Worm (Caenorhabditis elegans): ENCODE data around the gene C13F10.6.

Gene C13F10.6

DNA sequence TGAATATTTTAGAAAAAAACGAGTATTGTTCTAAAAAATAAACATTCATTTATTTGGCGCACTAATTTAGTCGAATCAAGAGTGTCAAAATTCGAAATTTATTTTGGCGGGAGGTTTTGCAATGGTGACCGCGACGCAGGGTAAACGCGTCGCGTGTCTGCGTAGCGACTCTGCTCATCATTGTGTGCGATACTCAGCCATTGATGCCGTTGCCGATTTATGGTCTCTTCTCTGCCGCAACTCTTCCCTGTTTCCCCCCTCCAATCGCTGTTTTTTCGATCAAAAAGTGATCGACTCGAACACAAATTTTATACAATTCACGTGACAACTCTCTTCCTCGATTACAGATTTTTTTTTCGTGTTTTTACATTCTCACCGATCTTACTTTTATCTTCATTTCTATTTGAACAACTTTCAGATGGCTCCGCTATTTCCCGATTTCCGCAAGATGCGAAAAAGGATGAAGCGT lies 24.3 kb downstream of the C13F10.6 start, which contains the start of gene F09G2.2:
Gene F09G2.2, plus strand, starts transcription at position 419 of the 469 bp plus-strand sequence.
- TF ChIP-seq tab-1 (GFP tag; IDR thresholded peaks at IDR 0.05) = no peak
- TF ChIP-seq ref-1 (GFP tag; conservative IDR thresholded peaks at IDR 0.05) = no peak
- no peak for TF ChIP-seq klf-2 (GFP tag; conservative IDR thresholded peaks at IDR 0.05)
- TF ChIP-seq flt-1 (GFP tag; IDR thresholded peaks at IDR 0.05) = peak; percentile 72
- no peak for TF ChIP-seq ztf-29 (GFP tag; IDR thresholded peaks at IDR 0.05)
- TF ChIP-seq ztf-23 (GFP tag; IDR thresholded peaks at IDR 0.05) = no peak
- no peak for TF ChIP-seq med-1 (GFP tag; optimal IDR thresholded peaks at IDR 0.05; ENCODE audit: insufficient read depth)
- TF ChIP-seq cog-1 (tag; optimal IDR thresholded peaks at IDR 0.05) = peak; percentile 43
- TF ChIP-seq T22C8.4 (GFP tag; IDR thresholded peaks at IDR 0.05) = no peak

DNA sequence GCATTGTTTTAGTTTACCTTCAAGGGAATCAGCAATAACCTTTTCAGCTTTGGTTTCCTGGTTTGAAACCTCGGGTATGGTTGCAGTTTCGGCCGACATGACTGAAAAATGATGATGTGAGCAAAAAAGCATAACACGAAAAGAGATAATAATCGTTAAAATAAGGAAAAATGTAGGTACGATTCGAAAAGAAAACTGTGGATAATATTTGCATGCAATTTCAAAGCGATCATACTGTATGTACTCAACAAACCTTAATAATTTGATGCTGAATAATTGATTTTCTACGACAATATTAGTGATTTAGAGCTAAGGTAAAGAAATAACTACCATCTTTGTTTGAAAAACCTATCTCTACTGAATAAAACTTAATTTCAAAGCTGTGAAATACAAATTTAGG lies 24.8 kb downstream of the C13F10.6 start, which contains the start of gene attf-2:
Gene attf-2, minus strand, starts transcription at position 101 of the 400 bp plus-strand sequence.
- TF ChIP-seq med-1 (GFP tag; optimal IDR thresholded peaks at IDR 0.05; ENCODE audit: insufficient read depth) (no peak), T22C8.4 (GFP tag; IDR thresholded peaks at IDR 0.05) (no peak), klf-2 (GFP tag; conservative IDR thresholded peaks at IDR 0.05) (no peak), cog-1 (tag; optimal IDR thresholded peaks at IDR 0.05) (no peak), ref-1 (GFP tag; conservative IDR thresholded peaks at IDR 0.05) (no peak), flt-1 (GFP tag; IDR thresholded peaks at IDR 0.05) (no peak), ztf-29 (GFP tag; IDR thresholded peaks at IDR 0.05) (no peak), tab-1 (GFP tag; IDR thresholded peaks at IDR 0.05) (no peak), ztf-23 (GFP tag; IDR thresholded peaks at IDR 0.05) (no peak)

DNA sequence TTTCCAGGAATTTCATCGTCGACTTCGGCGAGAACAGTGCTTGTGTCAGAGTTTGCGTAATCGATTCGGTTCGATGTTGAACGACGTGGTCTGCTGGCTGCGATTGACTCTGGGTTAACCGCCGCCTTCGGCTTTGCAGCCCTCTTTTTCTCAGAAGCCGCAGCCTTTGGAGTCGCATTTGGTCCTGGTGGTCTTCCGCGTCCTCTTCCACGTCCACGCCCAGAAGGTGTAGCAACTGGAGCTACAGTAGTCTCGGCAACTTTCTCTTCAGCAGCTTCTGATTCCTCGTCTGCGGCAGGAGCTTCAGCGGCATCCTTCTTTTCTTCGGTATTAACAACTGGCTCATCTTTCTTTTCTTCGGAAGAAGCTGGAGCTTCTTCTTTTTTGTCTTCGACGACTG lies 26.0 kb downstream of the C13F10.6 start:
- TF ChIP-seq med-1 (GFP tag; optimal IDR thresholded peaks at IDR 0.05; ENCODE audit: insufficient read depth) = no peak

DNA sequence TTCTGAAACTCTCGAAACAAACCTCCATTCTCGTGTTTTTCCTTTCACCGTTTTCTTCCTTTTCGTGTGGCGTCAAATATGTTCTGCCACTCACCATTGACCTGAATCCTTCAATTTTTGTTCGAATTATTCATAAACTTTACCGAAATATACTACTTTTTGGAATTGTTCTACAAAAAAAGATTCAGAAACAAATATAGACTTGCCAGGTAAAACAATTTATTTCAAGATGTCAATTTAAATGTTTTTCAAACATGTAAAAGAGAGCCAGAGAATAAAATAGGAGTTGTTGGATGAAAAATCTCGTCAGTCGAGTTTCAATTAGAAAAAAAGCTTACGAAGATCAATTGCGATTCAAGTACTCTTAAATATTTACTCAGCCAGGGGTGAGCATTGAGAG lies 27.3 kb downstream of the C13F10.6 start, which contains the start of gene F09G2.8:
Gene F09G2.8, minus strand, starts transcription at position 101 of the 400 bp plus-strand sequence.
- TF ChIP-seq ztf-23 (GFP tag; IDR thresholded peaks at IDR 0.05) = no peak
- no peak for TF ChIP-seq med-1 (GFP tag; optimal IDR thresholded peaks at IDR 0.05; ENCODE audit: insufficient read depth)
- TF ChIP-seq flt-1 (GFP tag; IDR thresholded peaks at IDR 0.05) = no peak
- TF ChIP-seq cog-1 (tag; optimal IDR thresholded peaks at IDR 0.05) = no peak
- no peak for TF ChIP-seq ref-1 (GFP tag; conservative IDR thresholded peaks at IDR 0.05)
- no peak for TF ChIP-seq klf-2 (GFP tag; conservative IDR thresholded peaks at IDR 0.05)
- TF ChIP-seq T22C8.4 (GFP tag; IDR thresholded peaks at IDR 0.05) = no peak
- TF ChIP-seq tab-1 (GFP tag; IDR thresholded peaks at IDR 0.05) = no peak
- TF ChIP-seq ztf-29 (GFP tag; IDR thresholded peaks at IDR 0.05) = no peak

DNA sequence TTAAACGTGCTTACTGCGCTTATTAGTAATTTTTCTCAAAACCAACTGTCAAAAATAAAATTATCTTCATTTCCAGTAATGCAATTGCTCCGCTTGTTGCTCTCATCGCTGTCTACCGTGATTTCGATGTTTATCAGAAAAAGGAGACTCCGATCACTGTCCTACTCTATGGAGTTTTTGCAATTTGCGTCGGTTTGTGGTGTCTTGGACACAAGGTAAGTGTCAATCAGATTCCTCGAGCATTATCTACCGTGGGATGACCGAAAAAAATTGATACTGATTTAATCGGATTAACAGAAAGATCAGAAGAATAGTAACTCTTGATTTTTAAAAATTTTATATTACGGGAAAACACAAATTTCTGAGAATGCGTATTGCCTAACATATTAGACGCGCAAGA lies 33.5 kb downstream of the C13F10.6 start:
- TF ChIP-seq klf-2 (GFP tag; conservative IDR thresholded peaks at IDR 0.05) = no peak
- no peak for TF ChIP-seq cog-1 (tag; optimal IDR thresholded peaks at IDR 0.05)
- TF ChIP-seq flt-1 (GFP tag; IDR thresholded peaks at IDR 0.05) = no peak
- no peak for TF ChIP-seq ztf-23 (GFP tag; IDR thresholded peaks at IDR 0.05)
- TF ChIP-seq med-1 (GFP tag; optimal IDR thresholded peaks at IDR 0.05; ENCODE audit: insufficient read depth) = no peak
- TF ChIP-seq T22C8.4 (GFP tag; IDR thresholded peaks at IDR 0.05) = no peak
- TF ChIP-seq ref-1 (GFP tag; conservative IDR thresholded peaks at IDR 0.05) = no peak
- no peak for TF ChIP-seq ztf-29 (GFP tag; IDR thresholded peaks at IDR 0.05)
- no peak for TF ChIP-seq tab-1 (GFP tag; IDR thresholded peaks at IDR 0.05)

DNA sequence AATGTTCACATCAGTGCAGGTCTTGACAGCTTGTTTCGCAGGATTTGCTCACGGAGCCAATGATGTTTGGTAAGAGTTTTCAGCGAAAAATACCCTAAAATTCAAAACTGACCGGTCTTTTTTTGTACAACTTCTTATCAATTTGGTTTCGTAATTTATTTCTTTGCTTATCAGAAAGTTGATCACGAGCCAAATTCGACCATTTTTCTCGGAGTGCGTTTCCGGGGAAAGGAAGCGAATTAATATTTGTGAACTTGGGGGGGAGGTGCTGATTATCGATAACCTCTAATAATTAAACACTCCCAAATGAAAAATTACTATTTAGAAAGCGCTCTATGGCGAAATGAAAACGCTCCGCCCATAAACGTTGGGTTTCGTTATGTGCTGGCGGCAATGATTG lies 34.2 kb downstream of the C13F10.6 start:
- TF ChIP-seq klf-2 (GFP tag; conservative IDR thresholded peaks at IDR 0.05) (no peak), med-1 (GFP tag; optimal IDR thresholded peaks at IDR 0.05; ENCODE audit: insufficient read depth) (no peak), cog-1 (tag; optimal IDR thresholded peaks at IDR 0.05) (no peak), T22C8.4 (GFP tag; IDR thresholded peaks at IDR 0.05) (no peak), tab-1 (GFP tag; IDR thresholded peaks at IDR 0.05) (no peak), flt-1 (GFP tag; IDR thresholded peaks at IDR 0.05) (no peak), ztf-23 (GFP tag; IDR thresholded peaks at IDR 0.05) (no peak), ztf-29 (GFP tag; IDR thresholded peaks at IDR 0.05) (no peak), ref-1 (GFP tag; conservative IDR thresholded peaks at IDR 0.05) (no peak)

DNA sequence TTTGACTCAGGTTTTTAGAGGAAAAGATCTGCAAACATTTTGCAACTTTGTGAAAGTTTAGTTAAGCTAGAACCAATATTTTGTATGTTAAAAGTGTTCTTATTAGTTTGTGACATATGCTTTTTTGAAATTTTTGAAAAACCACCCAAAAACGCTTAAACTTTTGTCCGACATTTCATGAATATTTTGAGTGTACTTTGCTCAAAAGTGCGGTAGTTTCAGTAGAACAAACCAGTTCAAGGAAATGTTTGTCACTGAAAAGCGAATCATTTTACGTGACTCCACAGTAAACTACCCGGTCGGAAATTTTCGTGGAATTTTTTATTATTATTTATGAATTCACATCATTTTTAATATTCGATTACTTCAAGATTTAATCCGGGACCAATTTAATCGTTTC lies 36.3 kb downstream of the C13F10.6 start, which contains the start of gene pitr-5:
Gene pitr-5, plus strand, starts transcription at position 301 of the 400 bp plus-strand sequence.
- TF ChIP-seq T22C8.4 (GFP tag; IDR thresholded peaks at IDR 0.05) = no peak
- TF ChIP-seq ztf-23 (GFP tag; IDR thresholded peaks at IDR 0.05) = no peak
- no peak for TF ChIP-seq cog-1 (tag; optimal IDR thresholded peaks at IDR 0.05)
- TF ChIP-seq flt-1 (GFP tag; IDR thresholded peaks at IDR 0.05) = no peak
- no peak for TF ChIP-seq tab-1 (GFP tag; IDR thresholded peaks at IDR 0.05)
- no peak for TF ChIP-seq med-1 (GFP tag; optimal IDR thresholded peaks at IDR 0.05; ENCODE audit: insufficient read depth)
- no peak for TF ChIP-seq ztf-29 (GFP tag; IDR thresholded peaks at IDR 0.05)
- TF ChIP-seq klf-2 (GFP tag; conservative IDR thresholded peaks at IDR 0.05) = no peak
- TF ChIP-seq ref-1 (GFP tag; conservative IDR thresholded peaks at IDR 0.05) = no peak

DNA sequence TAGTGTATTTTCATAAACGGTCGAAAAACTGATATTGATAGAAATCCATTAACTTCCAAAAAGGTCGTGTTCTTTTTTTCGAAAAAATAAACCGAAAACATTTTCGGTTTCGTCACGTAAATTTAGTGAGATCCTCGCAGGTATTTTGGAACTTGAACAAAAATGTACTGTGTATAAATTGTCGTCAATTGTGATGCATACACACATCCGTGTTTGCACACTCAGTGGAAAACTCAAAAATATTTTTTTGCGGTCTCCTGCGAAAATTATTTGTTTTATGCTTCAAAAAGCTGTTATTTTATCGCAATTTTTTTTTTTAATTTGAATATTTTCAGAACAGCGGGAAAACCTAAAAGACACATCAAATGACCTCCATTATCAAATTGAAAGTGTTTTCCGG lies 42.0 kb downstream of the C13F10.6 start, which contains the start of gene cpsf-2:
Gene cpsf-2, plus strand, starts transcription at position 330 of the 400 bp plus-strand sequence.
- TF ChIP-seq T22C8.4 (GFP tag; IDR thresholded peaks at IDR 0.05) = no peak
- no peak for TF ChIP-seq klf-2 (GFP tag; conservative IDR thresholded peaks at IDR 0.05)
- TF ChIP-seq med-1 (GFP tag; optimal IDR thresholded peaks at IDR 0.05; ENCODE audit: insufficient read depth) = no peak
- TF ChIP-seq tab-1 (GFP tag; IDR thresholded peaks at IDR 0.05) = no peak
- no peak for TF ChIP-seq ztf-23 (GFP tag; IDR thresholded peaks at IDR 0.05)
- no peak for TF ChIP-seq ztf-29 (GFP tag; IDR thresholded peaks at IDR 0.05)
- TF ChIP-seq flt-1 (GFP tag; IDR thresholded peaks at IDR 0.05) = no peak
- TF ChIP-seq cog-1 (tag; optimal IDR thresholded peaks at IDR 0.05) = no peak
- no peak for TF ChIP-seq ref-1 (GFP tag; conservative IDR thresholded peaks at IDR 0.05)

DNA sequence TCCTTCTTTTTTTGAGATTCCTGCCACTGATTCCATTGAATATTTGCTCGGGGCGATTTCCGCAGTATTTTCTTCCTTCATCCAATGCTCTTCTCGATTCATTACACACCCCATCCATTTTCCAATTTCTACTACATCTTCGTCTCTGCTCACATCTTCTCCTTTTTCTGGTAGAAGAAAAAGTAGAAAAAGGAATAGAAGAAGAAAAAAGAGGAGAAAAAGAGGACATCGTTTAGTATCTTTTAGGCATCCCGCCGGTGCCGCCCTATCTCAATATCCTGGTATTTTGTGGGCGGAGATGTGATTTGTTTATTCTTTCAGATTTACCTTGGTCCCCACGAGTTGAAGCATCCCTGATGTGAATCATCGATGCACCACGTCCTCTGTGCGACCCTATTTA lies 45.6 kb downstream of the C13F10.6 start, which contains the start of gene lgc-39:
Gene lgc-39, plus strand, starts transcription at position 301 of the 400 bp plus-strand sequence.
- no peak for TF ChIP-seq med-1 (GFP tag; optimal IDR thresholded peaks at IDR 0.05; ENCODE audit: insufficient read depth)
- no peak for TF ChIP-seq ref-1 (GFP tag; conservative IDR thresholded peaks at IDR 0.05)
- no peak for TF ChIP-seq klf-2 (GFP tag; conservative IDR thresholded peaks at IDR 0.05)
- TF ChIP-seq flt-1 (GFP tag; IDR thresholded peaks at IDR 0.05) = no peak
- no peak for TF ChIP-seq cog-1 (tag; optimal IDR thresholded peaks at IDR 0.05)
- TF ChIP-seq ztf-29 (GFP tag; IDR thresholded peaks at IDR 0.05) = no peak
- TF ChIP-seq T22C8.4 (GFP tag; IDR thresholded peaks at IDR 0.05) = no peak
- TF ChIP-seq ztf-23 (GFP tag; IDR thresholded peaks at IDR 0.05) = no peak
- TF ChIP-seq tab-1 (GFP tag; IDR thresholded peaks at IDR 0.05) = no peak

Measured in whole organism, midembryonic.